Worm (Caenorhabditis elegans) whole organism, late embryonic: ENCODE results near the gene zipt-15.

Experiments used
- C08G9.2 ChIP-seq: sonication (generic microtip); optimal IDR thresholded peaks from 2 replicates; lab custom pipeline; 2016; ENCODE audit warnings: mild to moderate bottlenecking, missing genetic modification characterization, moderate library complexity, missing compliant biosample characterization
- C38D4.7 ChIP-seq: fragments of 200-800 bp; sonication (Bioruptor generic); optimal IDR thresholded peaks from 2 replicates; lab custom pipeline; 2018; ENCODE audit warnings: mild to moderate bottlenecking, missing genetic modification characterization, moderate library complexity, missing compliant biosample characterization
- F13H6.1 ChIP-seq: sonication (generic microtip); optimal IDR thresholded peaks from 2 replicates; lab custom pipeline; 2016; ENCODE audit warnings: missing genetic modification characterization, missing compliant biosample characterization
- K09A11.1 ChIP-seq: sonication (generic microtip); optimal IDR thresholded peaks from 2 replicates; lab custom pipeline; 2017; ENCODE audit warnings: antibody characterized with exemption, mild to moderate bottlenecking, missing genetic modification characterization, missing compliant biosample characterization; ENCODE audit not compliant: insufficient read depth
- T23F11.4 ChIP-seq: fragments of 200-800 bp; sonication (Bioruptor generic); optimal IDR thresholded peaks from 2 replicates; lab custom pipeline; 2018; ENCODE audit warnings: mild to moderate bottlenecking, missing genetic modification characterization, missing compliant biosample characterization
- Y22D7AL.16 ChIP-seq: sonication (generic microtip); optimal IDR thresholded peaks from 2 replicates; lab custom pipeline; 2016; ENCODE audit warnings: missing genetic modification characterization, missing compliant biosample characterization
- ahr-1 ChIP-seq: sonication (generic microtip); optimal IDR thresholded peaks from 2 replicates; lab custom pipeline; 2016; ENCODE audit warnings: missing genetic modification characterization, missing compliant biosample characterization
- ama-1 ChIP-seq: fragments of 150-350 bp; optimal IDR thresholded peaks from 2 replicates; lab custom pipeline; 2014
- ceh-19 ChIP-seq: fragments of 200-800 bp; sonication (Bioruptor generic); optimal IDR thresholded peaks from 2 replicates; lab custom pipeline; 2018; ENCODE audit warnings: mild to moderate bottlenecking, missing genetic modification characterization, missing compliant biosample characterization
- ceh-2 ChIP-seq: sonication (generic microtip); optimal IDR thresholded peaks from 2 replicates; lab custom pipeline; 2016; ENCODE audit warnings: missing genotype, missing genetic modification characterization, missing compliant biosample characterization
- ceh-31 ChIP-seq: sonication (generic microtip); optimal IDR thresholded peaks from 2 replicates; lab custom pipeline; 2016; ENCODE audit warnings: missing genetic modification characterization, missing compliant biosample characterization
- ceh-34 ChIP-seq: sonication (generic microtip); optimal IDR thresholded peaks from 2 replicates; lab custom pipeline; 2016; ENCODE audit warnings: mild to moderate bottlenecking, missing genetic modification characterization, missing compliant biosample characterization
- ceh-45 ChIP-seq: fragments of 200-800 bp; sonication (Bioruptor generic); IDR thresholded peaks from 2 replicates; pipeline ENCODE4 v1.3.6; 2022; ENCODE audit warnings: missing genetic modification reagents, missing genetic modification characterization, missing compliant biosample characterization
- ceh-48 ChIP-seq: sonication (generic microtip); optimal IDR thresholded peaks from 2 replicates; lab custom pipeline; 2016; ENCODE audit warnings: missing genetic modification characterization, inconsistent platforms, missing compliant biosample characterization
- ceh-9 ChIP-seq: sonication (generic microtip); optimal IDR thresholded peaks from 2 replicates; lab custom pipeline; 2016; ENCODE audit warnings: mild to moderate bottlenecking, missing genetic modification characterization, inconsistent platforms, missing compliant biosample characterization
- che-1 ChIP-seq: sonication (generic microtip); optimal IDR thresholded peaks from 2 replicates; lab custom pipeline; 2016; ENCODE audit warnings: mild to moderate bottlenecking, missing genetic modification characterization, missing compliant biosample characterization
- dve-1 ChIP-seq: sonication (generic microtip); optimal IDR thresholded peaks from 2 replicates; lab custom pipeline; 2017; ENCODE audit warnings: antibody characterized with exemption, mild to moderate bottlenecking, missing genetic modification characterization, missing compliant biosample characterization
- elt-2 ChIP-seq: sonication (generic microtip); optimal IDR thresholded peaks from 2 replicates; lab custom pipeline; 2016; ENCODE audit warnings: missing genetic modification reagents, missing genetic modification characterization, missing compliant biosample characterization
- elt-4 ChIP-seq: sonication (generic microtip); optimal IDR thresholded peaks from 2 replicates; lab custom pipeline; 2016; ENCODE audit warnings: missing genetic modification characterization, missing compliant biosample characterization
- ets-4 ChIP-seq: sonication (generic microtip); optimal IDR thresholded peaks from 2 replicates; lab custom pipeline; 2016; ENCODE audit warnings: missing genetic modification characterization, missing compliant biosample characterization
- fax-1 ChIP-seq: sonication (generic microtip); optimal IDR thresholded peaks from 2 replicates; lab custom pipeline; 2016; ENCODE audit warnings: missing genotype, missing genetic modification characterization, missing compliant biosample characterization
- fkh-10 ChIP-seq: fragments of 150-350 bp; optimal IDR thresholded peaks from 2 replicates; lab custom pipeline; 2014; ENCODE audit warnings: missing biosample characterization, missing genetic modification reagents, missing genetic modification characterization
- fkh-6 ChIP-seq: sonication (generic microtip); optimal IDR thresholded peaks from 2 replicates; lab custom pipeline; 2016; ENCODE audit warnings: missing genetic modification characterization, missing compliant biosample characterization
- hlh-13 ChIP-seq: fragments of 200-800 bp; sonication (Bioruptor generic); optimal IDR thresholded peaks from 2 replicates; lab custom pipeline; 2018; ENCODE audit warnings: mild to moderate bottlenecking, missing genetic modification characterization, missing compliant biosample characterization
- hlh-15 ChIP-seq: sonication (generic microtip); optimal IDR thresholded peaks from 2 replicates; lab custom pipeline; 2016; ENCODE audit warnings: missing genetic modification characterization, missing compliant biosample characterization
- hlh-30 ChIP-seq: sonication (generic microtip); optimal IDR thresholded peaks from 2 replicates; lab custom pipeline; 2017; ENCODE audit warnings: antibody characterized with exemption, missing genetic modification characterization, missing compliant biosample characterization; ENCODE audit not compliant: insufficient read depth
- hlh-6 ChIP-seq: sonication (generic microtip); optimal IDR thresholded peaks from 2 replicates; lab custom pipeline; 2016; ENCODE audit warnings: missing genotype, missing genetic modification characterization, missing compliant biosample characterization
- hlh-8 ChIP-seq: sonication (generic microtip); optimal IDR thresholded peaks from 2 replicates; lab custom pipeline; 2016; ENCODE audit warnings: missing genotype, missing genetic modification characterization, missing compliant biosample characterization
- lim-6 ChIP-seq: sonication (generic microtip); optimal IDR thresholded peaks from 2 replicates; lab custom pipeline; 2016; ENCODE audit warnings: missing genetic modification characterization, missing compliant biosample characterization
- lin-11 ChIP-seq: fragments of 200-800 bp; sonication (Bioruptor generic); optimal IDR thresholded peaks from 2 replicates; lab custom pipeline; 2018; ENCODE audit warnings: mild to moderate bottlenecking, missing genetic modification characterization, missing compliant biosample characterization
- madf-2 ChIP-seq: sonication (generic microtip); optimal IDR thresholded peaks from 2 replicates; lab custom pipeline; 2017; ENCODE audit warnings: missing genetic modification characterization, missing compliant biosample characterization
- mec-3 ChIP-seq: sonication (generic microtip); optimal IDR thresholded peaks from 2 replicates; lab custom pipeline; 2016; ENCODE audit warnings: borderline replicate concordance, missing genetic modification characterization, missing compliant biosample characterization
- nhr-11 ChIP-seq: fragments of 150-350 bp; optimal IDR thresholded peaks from 2 replicates; lab custom pipeline; 2014; ENCODE audit warnings: missing biosample characterization, missing genetic modification characterization
- nhr-232 ChIP-seq: sonication (generic microtip); optimal IDR thresholded peaks from 2 replicates; lab custom pipeline; 2016; ENCODE audit warnings: missing genetic modification characterization, missing compliant biosample characterization
- odd-2 ChIP-seq: sonication (generic microtip); optimal IDR thresholded peaks from 2 replicates; lab custom pipeline; 2017; ENCODE audit warnings: antibody characterized with exemption, mild to moderate bottlenecking, missing genetic modification characterization, missing compliant biosample characterization
- pag-3 ChIP-seq: sonication (generic microtip); optimal IDR thresholded peaks from 2 replicates; lab custom pipeline; 2016; ENCODE audit warnings: missing compliant biosample characterization, missing genetic modification characterization, borderline replicate concordance
- pax-1 ChIP-seq: fragments of 150-350 bp; optimal IDR thresholded peaks from 2 replicates; lab custom pipeline; 2014; ENCODE audit warnings: missing biosample characterization, missing genetic modification characterization
- pha-4 ChIP-seq: fragments of 150-350 bp; optimal IDR thresholded peaks from 2 replicates; lab custom pipeline; 2018; ENCODE audit warnings: missing biosample characterization, missing genetic modification reagents, missing genetic modification characterization
- pqm-1 ChIP-seq: sonication (generic microtip); optimal IDR thresholded peaks from 2 replicates; lab custom pipeline; 2016; ENCODE audit warnings: missing genetic modification characterization, missing compliant biosample characterization
- pros-1 ChIP-seq: fragments of 150-350 bp; optimal IDR thresholded peaks from 2 replicates; lab custom pipeline; 2014; ENCODE audit warnings: missing biosample characterization, missing genetic modification reagents, missing genetic modification characterization
- rnt-1 ChIP-seq: sonication (generic microtip); optimal IDR thresholded peaks from 2 replicates; lab custom pipeline; 2016; ENCODE audit warnings: missing genetic modification characterization, missing compliant biosample characterization
- sdc-2 ChIP-seq: sonication (generic microtip); optimal IDR thresholded peaks from 2 replicates; lab custom pipeline; 2016; ENCODE audit warnings: missing genotype, missing genetic modification characterization, missing compliant biosample characterization
- sox-2 ChIP-seq: fragments of 200-800 bp; sonication (Bioruptor generic); IDR thresholded peaks from 2 replicates; pipeline ENCODE4 v1.3.6; 2022; ENCODE audit warnings: missing genetic modification reagents, missing genetic modification characterization, missing compliant biosample characterization
- sox-4 ChIP-seq: sonication (generic microtip); optimal IDR thresholded peaks from 2 replicates; lab custom pipeline; 2017; ENCODE audit warnings: mild to moderate bottlenecking, missing genetic modification characterization, inconsistent platforms, missing compliant biosample characterization
- syd-9 ChIP-seq: sonication (generic microtip); optimal IDR thresholded peaks from 2 replicates; lab custom pipeline; 2016; ENCODE audit warnings: mild to moderate bottlenecking, missing genetic modification characterization, moderate library complexity, missing compliant biosample characterization
- tbx-2 ChIP-seq: sonication (generic microtip); optimal IDR thresholded peaks from 2 replicates; lab custom pipeline; 2016; ENCODE audit warnings: missing genetic modification characterization, missing compliant biosample characterization
- tbx-7 ChIP-seq: sonication (generic microtip); optimal IDR thresholded peaks from 2 replicates; lab custom pipeline; 2016; ENCODE audit warnings: missing genotype, missing genetic modification characterization, missing compliant biosample characterization
- unc-3 ChIP-seq, 2 experiments: fragments of 200-800 bp in 1 of 2; sonication (Bioruptor generic) in 1 of 2; sonication (generic microtip) in 1 of 2; conservative IDR thresholded peaks in 1 of 2; optimal IDR thresholded peaks in 1 of 2; 2 replicates each; pipeline versions ENCODE4 v1.3.6 to Lab custom; 2016 to 2022; ENCODE audit warnings: missing compliant biosample characterization in 2 of 2, missing genetic modification characterization in 2 of 2, missing genetic modification reagents in 1 of 2
- unc-55 ChIP-seq: sonication (generic microtip); optimal IDR thresholded peaks from 2 replicates; lab custom pipeline; 2017; ENCODE audit warnings: missing biosample characterization, missing genetic modification reagents, missing genetic modification characterization
- unc-86 ChIP-seq: sonication (generic microtip); optimal IDR thresholded peaks from 2 replicates; lab custom pipeline; 2016; ENCODE audit warnings: missing genetic modification characterization, missing compliant biosample characterization
- zip-5 ChIP-seq: sonication (generic microtip); optimal IDR thresholded peaks from 2 replicates; lab custom pipeline; 2016; ENCODE audit warnings: missing genetic modification characterization, missing compliant biosample characterization
- ztf-16 ChIP-seq: sonication (generic microtip); optimal IDR thresholded peaks from 2 replicates; lab custom pipeline; 2017; ENCODE audit warnings: missing genetic modification characterization, missing compliant biosample characterization

The zipt-15 gene

ce11 chrIV:796521-797073 lies 28.2 kb downstream of the zipt-15 start, which contains the start of the genes F56B3.11 and ech-5:
TSS of gene F56B3.11 (minus strand) at chrIV:796571.
TSS of gene ech-5 (plus strand) at chrIV:797023.
- TF ChIP-seq C38D4.7 (GFP tag; lab: Kevin White, UChicago): peak; percentile 49
- TF ChIP-seq pqm-1: peak; percentile 76
- no peak for TF ChIP-seq pros-1 (tag; lab: Kevin White, UChicago)
- peak; percentile 91 for TF ChIP-seq elt-2 (tag; lab: Kevin White, UChicago)
- no peak for TF ChIP-seq lin-11
- peak; percentile 23 for TF ChIP-seq che-1 (tag; lab: Kevin White, UChicago)
- peak; percentile 78 for TF ChIP-seq tbx-7 (tag; lab: Kevin White, UChicago)
- peak; percentile 78 for TF ChIP-seq ceh-19 (GFP tag; lab: Kevin White, UChicago)
- TF ChIP-seq dve-1 (tag; lab: Kevin White, UChicago): no peak
- TF ChIP-seq odd-2 (tag; lab: Kevin White, UChicago): no peak
- TF ChIP-seq ceh-31 (tag; lab: Kevin White, UChicago): peak; percentile 94
- TF ChIP-seq ets-4: peak; percentile 86
- no peak for TF ChIP-seq T23F11.4 (GFP tag; lab: Kevin White, UChicago)
- no peak for TF ChIP-seq ama-1 (lab: Kevin White, UChicago)
- TF ChIP-seq fkh-6 (tag; lab: Kevin White, UChicago): peak; percentile 61
- TF ChIP-seq fax-1 (tag; lab: Kevin White, UChicago): peak; percentile 93
- peak; percentile 63 for TF ChIP-seq unc-86 (tag; lab: Kevin White, UChicago)
- no peak for TF ChIP-seq pha-4 (tag; lab: Kevin White, UChicago)
- peak; percentile 93 for TF ChIP-seq tbx-2 (tag; lab: Kevin White, UChicago)
- TF ChIP-seq F13H6.1 (tag; lab: Kevin White, UChicago): peak; percentile 68
- TF ChIP-seq ceh-45 (GFP tag; lab: Robert Waterston, UW): no peak
- TF ChIP-seq hlh-13 (GFP tag; lab: Kevin White, UChicago): no peak
- TF ChIP-seq sox-4 (tag; lab: Kevin White, UChicago): no peak
- TF ChIP-seq nhr-232 (tag; lab: Kevin White, UChicago): no peak
- TF ChIP-seq madf-2 (tag; lab: Kevin White, UChicago): no peak
- no peak for TF ChIP-seq sox-2
- TF ChIP-seq rnt-1 (tag; lab: Kevin White, UChicago): peak; percentile 83
- no peak for TF ChIP-seq pax-1 (tag; lab: Kevin White, UChicago)
- TF ChIP-seq pag-3 (tag; lab: Kevin White, UChicago): peak; percentile 22
- peak; percentile 85 for TF ChIP-seq C08G9.2 (tag; lab: Kevin White, UChicago)
- peak; percentile 60 for TF ChIP-seq ztf-16
- TF ChIP-seq lim-6 (tag; lab: Kevin White, UChicago): peak; percentile 86
- peak; percentile 94 for TF ChIP-seq hlh-8
- TF ChIP-seq K09A11.1 (tag; lab: Kevin White, UChicago): no peak
- TF ChIP-seq ceh-2: peak; percentile 88
- TF ChIP-seq syd-9: no peak
- TF ChIP-seq hlh-15 (tag; lab: Kevin White, UChicago): peak; percentile 65
- no peak for TF ChIP-seq hlh-6 (tag; lab: Kevin White, UChicago)
- peak; percentile 75 for TF ChIP-seq ceh-34
- TF ChIP-seq ceh-48 (tag; lab: Kevin White, UChicago): no peak
- no peak for TF ChIP-seq hlh-30 (tag; lab: Kevin White, UChicago)
- no peak for TF ChIP-seq fkh-10
- no peak for TF ChIP-seq unc-55 (GFP tag; lab: Kevin White, UChicago)
- TF ChIP-seq unc-3 (GFP tag; conservative IDR thresholded peaks at IDR 0.05; lab: Robert Waterston, UW): no peak
- TF ChIP-seq unc-3 (tag; optimal IDR thresholded peaks at IDR 0.05; lab: Kevin White, UChicago): peak; percentile 75
- TF ChIP-seq nhr-11: no peak
- peak; percentile 96 for TF ChIP-seq zip-5
- no peak for TF ChIP-seq Y22D7AL.16 (tag; lab: Kevin White, UChicago)
- TF ChIP-seq ahr-1: peak; percentile 85
- TF ChIP-seq elt-4 (tag; lab: Kevin White, UChicago): no peak
- peak; percentile 59 for TF ChIP-seq mec-3 (tag; lab: Kevin White, UChicago)
- TF ChIP-seq ceh-9 (tag; lab: Kevin White, UChicago): no peak
- TF ChIP-seq sdc-2 (tag; lab: Kevin White, UChicago): no peak
